Fruit fly (Drosophila melanogaster): ENCODE results near the gene Wdr24.
A peak's percentile ranks its signal among the peaks of the same experiment; 100 is the strongest.

Wdr24 gene

dm6 chr3R:29723048-29723656, 21.7 kb downstream of the Wdr24 start, which contains the start of gene Pcd (continued):
- TF ChIP-seq hbn (GFP tag; IDR thresholded peaks at IDR 0.05; ENCODE audit: partially characterized antibody) (0 out of 2 replicates have a peak, but pooled peaks have one; percentile 24), NC2β (GFP tag; optimal IDR thresholded peaks at IDR 0.05) (no peak), CG32532 (GFP tag; IDR thresholded peaks at IDR 0.05) (peak; percentile 13; the same call in 1 of the 2 replicates), MTF-1 (GFP tag; optimal IDR thresholded peaks at IDR 0.05; ENCODE audit: borderline replicate concordance) (no peak), nom (GFP tag; optimal IDR thresholded peaks at IDR 0.05) (peak; percentile 52), prd (optimal IDR thresholded peaks at IDR 0.05) (no peak), prd (GFP tag; IDR thresholded peaks at IDR 0.05) (no peak), NFAT (GFP tag; IDR thresholded peaks at IDR 0.05) (no peak), toy (GFP tag; IDR thresholded peaks at IDR 0.05) (no peak), ind (GFP tag; optimal IDR thresholded peaks at IDR 0.05) (no peak), CG18011 (GFP tag; optimal IDR thresholded peaks at IDR 0.05) (peak; percentile 14), dimm (GFP tag; IDR thresholded peaks at IDR 0.05) (no peak), pros (GFP tag; optimal IDR thresholded peaks at IDR 0.05) (no peak), dan (GFP tag; IDR thresholded peaks at IDR 0.05) (no peak), Deaf1 (tag; optimal IDR thresholded peaks at IDR 0.05) (no peak), CG16863 (GFP tag; optimal IDR thresholded peaks at IDR 0.05) (no peak), CG30431 (GFP tag; optimal IDR thresholded peaks at IDR 0.05) (no peak), dati (GFP tag; IDR thresholded peaks at IDR 0.05) (no peak), pzg (GFP tag; optimal IDR thresholded peaks at IDR 0.05) (peak; percentile 50), tll (GFP tag; optimal IDR thresholded peaks at IDR 0.05) (no peak), CG15073 (GFP tag; optimal IDR thresholded peaks at IDR 0.05) (no peak), YL-1 (GFP tag; optimal IDR thresholded peaks at IDR 0.05) (peak; percentile 9), CG11456 (GFP tag; IDR thresholded peaks at IDR 0.05) (no peak), CG9609 (GFP tag; optimal IDR thresholded peaks at IDR 0.05) (no peak), CG7745 (tag; optimal IDR thresholded peaks at IDR 0.05) (no peak), slp2 (GFP tag; optimal IDR thresholded peaks at IDR 0.05) (no peak), CG13123 (GFP tag; optimal IDR thresholded peaks at IDR 0.05) (no peak), sens-2 (GFP tag; IDR thresholded peaks at IDR 0.05) (0 out of 2 replicates have a peak, but pooled peaks have one; percentile 29), CG8765 (GFP tag; IDR thresholded peaks at IDR 0.05) (no peak), onecut (GFP tag; IDR thresholded peaks at IDR 0.05) (no peak), MESR4 (GFP tag; optimal IDR thresholded peaks at IDR 0.05) (peak; percentile 56), CG14860 (GFP tag; IDR thresholded peaks at IDR 0.05; ENCODE audit: partially characterized antibody) (no peak), fu2 (GFP tag; optimal IDR thresholded peaks at IDR 0.05) (no peak), nerfin-2 (GFP tag; IDR thresholded peaks at IDR 0.05; ENCODE audit: partially characterized antibody) (no peak), nau (GFP tag; optimal IDR thresholded peaks at IDR 0.05) (no peak), CG7839 (tag; optimal IDR thresholded peaks at IDR 0.05) (no peak), CG11723 (GFP tag; optimal IDR thresholded peaks at IDR 0.05) (no peak), CG43689 (GFP tag; IDR thresholded peaks at IDR 0.05) (no peak), kni (GFP tag; optimal IDR thresholded peaks at IDR 0.05) (no peak), chinmo (GFP tag; IDR thresholded peaks at IDR 0.05; ENCODE audit: partially characterized antibody) (peak; percentile 96), CG14014 (GFP tag; IDR thresholded peaks at IDR 0.05) (no peak), lmd (GFP tag; IDR thresholded peaks at IDR 0.05) (no peak), vfl (GFP tag; optimal IDR thresholded peaks at IDR 0.05) (no peak), pb (GFP tag; optimal IDR thresholded peaks at IDR 0.05) (no peak), CoRest (tag; optimal IDR thresholded peaks at IDR 0.05) (no peak), Scr (GFP tag; IDR thresholded peaks at IDR 0.05; ENCODE audit: partially characterized antibody) (0 out of 2 replicates have a peak, but pooled peaks have one; percentile 17), croc (GFP tag; conservative IDR thresholded peaks at IDR 0.05) (no peak), z (GFP tag; IDR thresholded peaks at IDR 0.05) (no peak), Mrtf (GFP tag; IDR thresholded peaks at IDR 0.05) (no peak), CkIIα-i1 (GFP tag; IDR thresholded peaks at IDR 0.05) (no peak)
